Worm (Caenorhabditis elegans): ENCODE results near the gene T25D1.2.

The T25D1.2 gene

ce11 chrX:16536230-16536940, 21.0 kb downstream of the T25D1.2 start, which contains the start of gene pat-9 (continued):
- TF ChIP-seq egrh-3 (GFP tag; IDR thresholded peaks at IDR 0.05) (peak; percentile 18; the same call in 1 of the 2 replicates), die-1 (tag; optimal IDR thresholded peaks at IDR 0.05) (no peak)

ce11 chrX:16540374-16540773, 25.0 kb downstream of the T25D1.2 start, which contains the start of gene osm-1:
TSS of gene osm-1 (plus strand) at chrX:16540674.
- TF ChIP-seq snpc-1.3 (tag; optimal IDR thresholded peaks at IDR 0.05; ENCODE audit: insufficient read depth), result no peak
- TF ChIP-seq hmg-1.2 (GFP tag; IDR thresholded peaks at IDR 0.05), result no peak
- no peak for TF ChIP-seq Y67H2A.10 (GFP tag; conservative IDR thresholded peaks at IDR 0.05)
- TF ChIP-seq K11D2.4 (GFP tag; IDR thresholded peaks at IDR 0.05), result no peak
- no peak for TF ChIP-seq zfh-2 (GFP tag; conservative IDR thresholded peaks at IDR 0.05)
- TF ChIP-seq B0336.3 (GFP tag; IDR thresholded peaks at IDR 0.05), result no peak
- TF ChIP-seq lin-35 (GFP tag; optimal IDR thresholded peaks at IDR 0.05), result no peak
- no peak for TF ChIP-seq atf-7 (tag; optimal IDR thresholded peaks at IDR 0.05)
- no peak for TF ChIP-seq gei-17 (GFP tag; optimal IDR thresholded peaks at IDR 0.05)
- TF ChIP-seq madf-10 (tag; optimal IDR thresholded peaks at IDR 0.05), result no peak
- TF ChIP-seq F55B11.4 (tag; optimal IDR thresholded peaks at IDR 0.05; ENCODE audit: borderline replicate concordance, insufficient read depth), result no peak
- TF ChIP-seq tlf-1 (GFP tag; optimal IDR thresholded peaks at IDR 0.05), result no peak
- no peak for TF ChIP-seq cebp-2 (GFP tag; IDR thresholded peaks at IDR 0.05)
- TF ChIP-seq Y95B8A.8 (GFP tag; IDR thresholded peaks at IDR 0.05), result no peak
- TF ChIP-seq attf-5 (GFP tag; optimal IDR thresholded peaks at IDR 0.05), result no peak
- TF ChIP-seq ztf-25 (GFP tag; IDR thresholded peaks at IDR 0.05), result no peak
- no peak for TF ChIP-seq ztf-22 (GFP tag; optimal IDR thresholded peaks at IDR 0.05)
- TF ChIP-seq Y53F4B.3 (GFP tag; IDR thresholded peaks at IDR 0.05), result no peak

ce11 chrX:16543887-16544286, 28.5 kb downstream of the T25D1.2 start:
- no peak for TF ChIP-seq snpc-1.1 (tag; optimal IDR thresholded peaks at IDR 0.05; ENCODE audit: insufficient read depth)
- no peak for TF ChIP-seq C17E4.6 (GFP tag; IDR thresholded peaks at IDR 0.05)
- TF ChIP-seq F55B11.4 (tag; optimal IDR thresholded peaks at IDR 0.05; ENCODE audit: borderline replicate concordance, insufficient read depth), result no peak

- no peak for TF ChIP-seq F57C9.4 (tag; optimal IDR thresholded peaks at IDR 0.05)
- no peak for TF ChIP-seq lin-54 (GFP tag; optimal IDR thresholded peaks at IDR 0.05)
- peak; percentile 57 for TF ChIP-seq zfh-2 (GFP tag; conservative IDR thresholded peaks at IDR 0.05)
- no peak for TF ChIP-seq egrh-3 (GFP tag; IDR thresholded peaks at IDR 0.05)
- 0 out of 2 replicates have a peak, but pooled peaks have one; percentile 18 for TF ChIP-seq dox-1 (GFP tag; IDR thresholded peaks at IDR 0.05)
- TF ChIP-seq lsy-27 (tag; optimal IDR thresholded peaks at IDR 0.05; ENCODE audit: borderline replicate concordance, insufficient read depth), result no peak
- TF ChIP-seq snpc-4 (GFP tag; optimal IDR thresholded peaks at IDR 0.05), result no peak
- TF ChIP-seq snpc-4 (tag; optimal IDR thresholded peaks at IDR 0.05), result peak in 2 of 4 experiments; percentile 81 to 83
- TF ChIP-seq snpc-1.1 (tag; optimal IDR thresholded peaks at IDR 0.05; ENCODE audit: insufficient read depth), result peak; percentile 0
These were observed 30.3 kb downstream of the T25D1.2 start for ce11 chrX:16545641-16546040.

DNA sequence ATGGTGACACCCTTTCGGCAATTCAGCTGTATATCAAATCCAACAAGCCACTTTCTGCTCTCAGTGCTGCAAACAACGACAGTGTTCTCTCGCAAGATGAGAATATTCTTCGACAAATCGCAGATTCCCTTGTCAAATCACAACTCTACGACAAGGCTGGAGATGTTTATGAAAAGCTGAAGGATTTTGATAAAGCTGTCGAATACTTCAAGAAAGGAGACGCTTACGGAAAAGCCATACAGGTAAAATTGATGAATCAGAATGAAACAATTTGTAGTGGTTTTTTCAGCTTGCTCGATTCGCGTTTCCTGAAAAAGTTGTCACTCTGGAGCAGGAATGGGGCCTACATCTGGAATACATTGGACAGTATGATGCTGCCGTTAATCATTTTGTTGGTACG, 30.8 kb downstream of the T25D1.2 start:
- no peak for TF ChIP-seq ceh-100 (GFP tag; IDR thresholded peaks at IDR 0.05)
- no peak for TF ChIP-seq aptf-2 (GFP tag; conservative IDR thresholded peaks at IDR 0.05)
- no peak for TF ChIP-seq madf-8 (GFP tag; conservative IDR thresholded peaks at IDR 0.05)
- no peak for TF ChIP-seq pbrm-1 (GFP tag; IDR thresholded peaks at IDR 0.05)
- no peak for TF ChIP-seq F52B5.7 (tag; optimal IDR thresholded peaks at IDR 0.05)
- no peak for TF ChIP-seq dpff-1 (tag; optimal IDR thresholded peaks at IDR 0.05)
- no peak for TF ChIP-seq egrh-3 (GFP tag; IDR thresholded peaks at IDR 0.05)
- TF ChIP-seq K11D2.4 (GFP tag; IDR thresholded peaks at IDR 0.05), result no peak
- no peak for TF ChIP-seq mes-4 (tag; optimal IDR thresholded peaks at IDR 0.05)
- no peak for TF ChIP-seq chd-7 (tag; optimal IDR thresholded peaks at IDR 0.05)

Measured in whole organism, young adult.